Worm (Caenorhabditis elegans) whole organism, young adult: ENCODE data around the gene W08G11.1.
"Not testable (repeated sequence)": the region's sequence is repeated elsewhere in the genome, so short reads cannot be mapped to it uniquely, and the experiment has no call there.

Experiments
- B0261.1 ChIP-seq: sonication (generic microtip); optimal IDR thresholded peaks from 2 replicates; lab custom pipeline; 2016; ENCODE audit warnings: mild to moderate bottlenecking, missing genetic modification characterization, moderate library complexity, missing compliant biosample characterization
- D2030.7 ChIP-seq: fragments of 200-800 bp; sonication (Bioruptor generic); IDR thresholded peaks from 2 replicates; pipeline ENCODE4 v1.3.6; 2022; ENCODE audit warnings: missing genetic modification reagents, missing genetic modification characterization, missing compliant biosample characterization
- F49E8.2 ChIP-seq: sonication (generic microtip); optimal IDR thresholded peaks from 3 replicates; lab custom pipeline; 2017; ENCODE audit warnings: missing genetic modification characterization, mild to moderate bottlenecking, missing compliant biosample characterization, antibody characterized with exemption, moderate library complexity; ENCODE audit not compliant: insufficient read depth
- F52B5.7 ChIP-seq: sonication (generic microtip); optimal IDR thresholded peaks from 2 replicates; lab custom pipeline; 2016; ENCODE audit warnings: mild to moderate bottlenecking, missing genetic modification characterization, missing compliant biosample characterization
- T07F8.4 ChIP-seq: sonication (generic microtip); optimal IDR thresholded peaks from 2 replicates; lab custom pipeline; 2016; ENCODE audit warnings: mild to moderate bottlenecking, missing genetic modification characterization, moderate library complexity, missing compliant biosample characterization
- T26A5.8 ChIP-seq: sonication (generic microtip); optimal IDR thresholded peaks from 2 replicates; lab custom pipeline; 2016; ENCODE audit warnings: missing genetic modification characterization, missing compliant biosample characterization
- attf-6 ChIP-seq: fragments of 200-800 bp; sonication (Bioruptor generic); IDR thresholded peaks from 2 replicates; pipeline ENCODE4 v1.3.6; 2022; ENCODE audit warnings: missing genetic modification reagents, missing genetic modification characterization, missing compliant biosample characterization
- bed-2 ChIP-seq: fragments of 200-800 bp; sonication (Bioruptor generic); IDR thresholded peaks from 2 replicates; pipeline ENCODE4 v1.3.6; 2022; ENCODE audit warnings: missing genetic modification reagents, missing genetic modification characterization, missing compliant biosample characterization
- cebp-2 ChIP-seq: fragments of 200-800 bp; sonication (Bioruptor generic); IDR thresholded peaks from 2 replicates; pipeline ENCODE4 v1.3.6; 2022; ENCODE audit warnings: missing genetic modification characterization, missing compliant biosample characterization
- die-1 ChIP-seq: sonication (generic microtip); optimal IDR thresholded peaks from 2 replicates; lab custom pipeline; 2016; ENCODE audit warnings: missing genotype, mild to moderate bottlenecking, missing genetic modification characterization, missing compliant biosample characterization
- dox-1 ChIP-seq: fragments of 200-800 bp; sonication (Bioruptor generic); IDR thresholded peaks from 2 replicates; pipeline ENCODE4 v1.3.6; 2022; ENCODE audit warnings: missing genetic modification reagents, missing genetic modification characterization, missing compliant biosample characterization
- dpff-1 ChIP-seq: sonication (generic microtip); optimal IDR thresholded peaks from 2 replicates; lab custom pipeline; 2017; ENCODE audit warnings: mild to moderate bottlenecking, missing genetic modification characterization, missing compliant biosample characterization
- egl-44 ChIP-seq: fragments of 200-800 bp; sonication (Bioruptor generic); IDR thresholded peaks from 2 replicates; pipeline ENCODE4 v1.3.6; 2022; ENCODE audit warnings: missing genetic modification reagents, missing genetic modification characterization, missing compliant biosample characterization
- egrh-3 ChIP-seq: fragments of 200-800 bp; sonication (Bioruptor generic); IDR thresholded peaks from 2 replicates; pipeline ENCODE4 v1.3.6; 2022; ENCODE audit warnings: missing genetic modification reagents, missing genetic modification characterization, missing compliant biosample characterization
- hmg-1.2 ChIP-seq: fragments of 200-800 bp; sonication (Bioruptor generic); IDR thresholded peaks from 2 replicates; pipeline ENCODE4 v1.3.6; 2022; ENCODE audit warnings: missing genetic modification reagents, missing genetic modification characterization, missing compliant biosample characterization
- hsf-1 ChIP-seq: fragments of 200-800 bp; sonication (Bioruptor generic); IDR thresholded peaks from 2 replicates; pipeline ENCODE4 v1.3.6; 2022; ENCODE audit warnings: missing genetic modification reagents, missing genetic modification characterization, missing compliant biosample characterization
- lin-26 ChIP-seq: fragments of 200-800 bp; sonication (Bioruptor generic); IDR thresholded peaks from 2 replicates; pipeline ENCODE4 v1.3.6; 2022; ENCODE audit warnings: missing genetic modification reagents, missing genetic modification characterization, missing compliant biosample characterization
- madf-10 ChIP-seq: sonication (generic microtip); optimal IDR thresholded peaks from 2 replicates; lab custom pipeline; 2016; ENCODE audit warnings: mild to moderate bottlenecking, missing genetic modification characterization, missing compliant biosample characterization
- madf-3 ChIP-seq: fragments of 200-800 bp; sonication (Bioruptor generic); IDR thresholded peaks from 2 replicates; pipeline ENCODE4 v1.3.6; 2022; ENCODE audit warnings: missing genetic modification reagents, missing genetic modification characterization, missing compliant biosample characterization
- mcd-1 ChIP-seq: fragments of 200-800 bp; sonication (Bioruptor generic); IDR thresholded peaks from 2 replicates; pipeline ENCODE4 v1.3.6; 2022; ENCODE audit warnings: missing genetic modification reagents, missing genetic modification characterization, missing compliant biosample characterization
- nfyb-1 ChIP-seq: fragments of 200-800 bp; sonication (Bioruptor generic); IDR thresholded peaks from 2 replicates; pipeline ENCODE4 v1.3.6; 2022; ENCODE audit warnings: missing genetic modification reagents, missing genetic modification characterization, missing compliant biosample characterization
- nhr-80 ChIP-seq: sonication (generic microtip); optimal IDR thresholded peaks from 2 replicates; lab custom pipeline; 2016; ENCODE audit warnings: missing genetic modification characterization, missing compliant biosample characterization
- nhr-90 ChIP-seq: sonication (generic microtip); optimal IDR thresholded peaks from 2 replicates; lab custom pipeline; 2016; ENCODE audit warnings: missing genotype, mild to moderate bottlenecking, missing genetic modification characterization, missing compliant biosample characterization
- pbrm-1 ChIP-seq: fragments of 200-800 bp; sonication (Bioruptor generic); IDR thresholded peaks from 2 replicates; pipeline ENCODE4 v1.3.6; 2022; ENCODE audit warnings: missing genetic modification reagents, missing genetic modification characterization, missing compliant biosample characterization
- rpc-1 ChIP-seq, 2 experiments: fragments of 150-350 bp in 1 of 2; sonication (generic microtip) in 1 of 2; optimal IDR thresholded peaks; 2 replicates each; lab custom pipeline; 2014 to 2018; ENCODE audit warnings: missing biosample characterization in 1 of 2, missing genetic modification characterization in 1 of 2, missing genetic modification reagents in 1 of 2, missing genotype in 1 of 2
- snpc-4 ChIP-seq, 5 experiments: fragments of 150-350 bp in 1 of 5; sonication (generic microtip) in 4 of 5; optimal IDR thresholded peaks; 2 replicates each; lab custom pipeline; 2014 to 2018; ENCODE audit warnings: missing genetic modification characterization in 5 of 5, missing biosample characterization in 3 of 5, antibody characterized with exemption in 2 of 5, mild to moderate bottlenecking in 2 of 5, missing compliant biosample characterization in 2 of 5, missing genotype in 2 of 5, moderate library complexity in 2 of 5, missing genetic modification reagents in 1 of 5
- tbp1 ChIP-seq: fragments of 200-800 bp; sonication (Bioruptor generic); optimal IDR thresholded peaks from 2 replicates; lab custom pipeline; 2018; ENCODE audit warnings: mild to moderate bottlenecking, missing genetic modification characterization, missing compliant biosample characterization
- tbx-9 ChIP-seq: sonication (generic microtip); optimal IDR thresholded peaks from 2 replicates; lab custom pipeline; 2016; ENCODE audit warnings: borderline replicate concordance, missing genetic modification characterization, inconsistent platforms, missing compliant biosample characterization
- zim-3 ChIP-seq: sonication (generic microtip); optimal IDR thresholded peaks from 2 replicates; lab custom pipeline; 2017; ENCODE audit warnings: mild to moderate bottlenecking, missing genetic modification characterization, moderate library complexity, missing compliant biosample characterization
- ztf-18 ChIP-seq: sonication (generic microtip); optimal IDR thresholded peaks from 2 replicates; lab custom pipeline; 2016; ENCODE audit warnings: missing genotype, mild to moderate bottlenecking, missing genetic modification characterization, missing compliant biosample characterization
- ztf-25 ChIP-seq: fragments of 200-800 bp; sonication (Bioruptor generic); IDR thresholded peaks from 2 replicates; pipeline ENCODE4 v1.3.6; 2022; ENCODE audit warnings: missing genetic modification reagents, missing genetic modification characterization, missing compliant biosample characterization

The W08G11.1 gene

DNA sequence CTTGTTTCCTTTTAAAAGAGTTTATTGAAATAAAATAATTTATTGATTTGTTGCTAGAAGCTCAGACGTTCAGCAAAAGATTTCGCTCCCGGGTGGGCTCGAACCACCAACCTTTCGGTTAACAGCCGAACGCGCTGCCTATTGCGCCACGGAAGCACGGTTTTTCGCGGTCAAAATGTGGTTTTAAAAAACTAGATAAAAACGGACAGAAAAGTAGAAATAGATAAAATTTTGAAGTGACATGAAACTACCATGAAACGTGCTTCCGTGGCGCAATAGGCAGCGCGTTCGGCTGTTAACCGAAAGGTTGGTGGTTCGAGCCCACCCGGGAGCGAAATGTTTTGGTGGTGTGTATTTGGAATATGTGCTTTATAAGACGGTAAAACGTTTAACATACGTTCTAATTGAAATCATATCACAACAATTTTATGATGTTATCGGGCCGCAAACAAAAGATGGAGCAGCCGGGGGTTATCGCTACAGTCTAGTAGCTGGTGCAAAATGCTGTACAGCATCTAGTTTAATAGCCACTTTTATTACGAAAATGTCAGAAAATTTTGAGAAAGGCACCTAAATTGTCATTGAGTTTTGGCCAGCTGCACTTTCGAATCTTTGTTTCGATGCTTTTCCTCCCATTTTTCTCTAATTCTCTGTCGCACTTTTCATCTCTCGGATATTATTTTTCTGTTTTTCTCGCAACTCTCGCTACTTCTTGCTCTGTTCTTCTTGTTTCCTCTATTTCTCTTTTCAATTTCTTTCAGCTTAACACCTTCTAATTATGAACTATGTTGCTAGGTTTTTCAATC, 8.4 kb upstream of the W08G11.1 start, which contains the start of gene slc-9B.2 (continued):
- peak; percentile 76; the same call in 1 of the 2 replicates for TF ChIP-seq attf-6 (GFP tag; lab: Robert Waterston, UW)
- TF ChIP-seq egl-44 (GFP tag; lab: Robert Waterston, UW) = 0 out of 2 replicates have a peak, but pooled peaks have one; percentile 31

DNA sequence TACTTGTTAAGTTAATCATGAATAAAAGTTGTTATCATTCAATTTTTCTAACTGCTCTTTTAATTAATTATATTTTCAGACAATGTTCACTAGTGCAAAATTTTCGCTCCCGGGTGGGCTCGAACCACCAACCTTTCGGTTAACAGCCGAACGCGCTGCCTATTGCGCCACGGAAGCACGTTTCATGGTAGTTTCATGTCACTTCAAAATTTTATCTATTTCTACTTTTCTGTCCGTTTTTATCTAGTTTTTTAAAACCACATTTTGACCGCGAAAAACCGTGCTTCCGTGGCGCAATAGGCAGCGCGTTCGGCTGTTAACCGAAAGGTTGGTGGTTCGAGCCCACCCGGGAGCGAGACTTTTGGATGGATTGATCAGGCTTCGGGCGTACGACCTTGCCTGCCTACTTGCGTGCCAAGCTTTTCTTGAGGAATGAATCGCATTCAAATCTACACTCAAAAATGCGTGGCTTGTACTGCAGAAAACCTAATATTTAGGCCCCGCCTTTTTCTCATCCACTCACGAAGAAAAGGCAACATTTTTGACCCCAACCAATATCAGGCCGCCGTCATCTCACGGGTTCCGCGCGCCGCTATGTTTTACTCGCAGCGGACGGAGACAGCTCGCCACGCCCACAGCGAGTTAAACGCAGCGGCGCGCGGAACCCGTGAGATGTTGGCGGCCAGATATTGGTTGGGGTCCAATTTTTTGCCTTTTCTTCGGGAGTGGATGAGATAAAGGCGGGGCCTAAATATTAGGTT, 5.2 kb upstream of the W08G11.1 start:
- TF ChIP-seq pbrm-1 = 0 out of 2 replicates have a peak, but pooled peaks have one; percentile 43
- TF ChIP-seq B0261.1 (tag; lab: Kevin White, UChicago) = peak; percentile 67
- TF ChIP-seq egrh-3 = 0 out of 2 replicates have a peak, but pooled peaks have one; percentile 17
- 0 out of 2 replicates have a peak, but pooled peaks have one; percentile 64 for TF ChIP-seq cebp-2
- TF ChIP-seq nhr-90 (tag; lab: Kevin White, UChicago) = peak; percentile 10
- 0 out of 2 replicates have a peak, but pooled peaks have one; percentile 35 for TF ChIP-seq dox-1 (GFP tag; lab: Robert Waterston, UW)
- TF ChIP-seq D2030.7 = 0 out of 2 replicates have a peak, but pooled peaks have one; percentile 34
- TF ChIP-seq rpc-1 (optimal IDR thresholded peaks at IDR 0.05; lab: Kevin White, UChicago) = peak; percentile 54
- TF ChIP-seq rpc-1 (tag; optimal IDR thresholded peaks at IDR 0.05; lab: Kevin White, UChicago) = peak; percentile 72
- TF ChIP-seq mcd-1 (GFP tag; lab: Robert Waterston, UW) = 0 out of 2 replicates have a peak, but pooled peaks have one; percentile 40
- TF ChIP-seq ztf-18 (tag; lab: Kevin White, UChicago) = peak; percentile 34
- TF ChIP-seq hsf-1 (GFP tag; lab: Robert Waterston, UW) = 0 out of 2 replicates have a peak, but pooled peaks have one; percentile 12
- TF ChIP-seq F49E8.2 = peak; percentile 0
- not testable (repeated sequence) for TF ChIP-seq snpc-4 (GFP tag; optimal IDR thresholded peaks at IDR 0.05; lab: Kevin White, UChicago)
- TF ChIP-seq snpc-4 (tag; optimal IDR thresholded peaks at IDR 0.05; lab: Kevin White, UChicago) = peak in 2 of 4 experiments; percentile 77 to 81
- TF ChIP-seq lin-26 (GFP tag; lab: Robert Waterston, UW) = peak; percentile 36; the same call in 1 of the 2 replicates
- TF ChIP-seq hmg-1.2 (GFP tag; lab: Robert Waterston, UW) = peak; percentile 33; the same call in 1 of the 2 replicates
- peak; percentile 82 for TF ChIP-seq tbp1 (GFP tag; lab: Kevin White, UChicago)
- 0 out of 2 replicates have a peak, but pooled peaks have one; percentile 2 for TF ChIP-seq ztf-25 (GFP tag; lab: Robert Waterston, UW)
- TF ChIP-seq madf-10 (tag; lab: Kevin White, UChicago) = peak; percentile 10
- TF ChIP-seq die-1 = peak; percentile 13

DNA sequence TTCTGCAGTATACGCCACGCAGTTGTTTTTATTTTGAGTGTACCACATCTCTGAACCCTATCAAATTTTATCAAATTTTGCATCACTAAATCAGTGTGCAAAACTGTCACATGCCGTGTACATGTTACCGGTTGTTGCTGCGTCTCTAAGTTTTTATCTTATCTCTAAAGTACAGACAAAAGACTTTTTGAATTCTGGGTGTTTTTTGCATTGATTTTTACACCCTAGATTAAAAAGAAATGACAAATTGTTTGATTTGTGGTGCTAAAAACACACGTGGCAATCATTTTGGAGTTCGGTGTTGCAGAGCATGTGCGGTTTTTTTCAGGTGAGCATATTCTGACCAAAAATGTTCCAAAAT, 4.6 kb upstream of the W08G11.1 start, which contains the start of gene nhr-193:
nhr-193 (plus strand) TSS at position 51 of the 361 bp plus-strand sequence.
- TF ChIP-seq nhr-80 (tag; lab: Kevin White, UChicago) (peak; percentile 24), T07F8.4 (tag; lab: Kevin White, UChicago) (no peak)

DNA sequence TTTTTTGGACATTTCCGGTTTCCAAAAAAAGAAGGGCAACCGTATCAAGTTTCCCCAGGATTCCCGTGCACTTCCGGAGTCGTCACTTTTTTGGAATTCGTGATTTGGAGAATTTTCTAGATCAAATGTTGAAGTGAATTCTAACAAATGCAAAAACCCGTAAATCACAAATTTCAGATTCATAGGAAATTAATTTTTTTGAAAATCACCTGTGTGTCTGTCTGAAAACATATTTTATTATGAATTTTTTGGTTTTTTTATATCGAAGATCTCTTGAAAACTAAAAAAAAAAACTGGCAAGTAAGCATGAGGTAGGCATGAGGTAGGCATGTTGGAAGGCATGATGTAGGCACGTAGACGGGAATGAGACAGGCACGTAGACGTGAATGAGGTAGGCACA, 3.2 kb downstream of the W08G11.1 start:
- TF ChIP-seq T26A5.8 = no peak
- TF ChIP-seq tbx-9 = no peak
- no peak for TF ChIP-seq zim-3 (tag; lab: Kevin White, UChicago)
- no peak for TF ChIP-seq nfyb-1 (GFP tag; lab: Robert Waterston, UW)
- no peak for TF ChIP-seq cebp-2
- no peak for TF ChIP-seq rpc-1 (optimal IDR thresholded peaks at IDR 0.05; lab: Kevin White, UChicago)
- TF ChIP-seq rpc-1 (tag; optimal IDR thresholded peaks at IDR 0.05; lab: Kevin White, UChicago) = no peak
- no peak for TF ChIP-seq madf-3 (GFP tag; lab: Robert Waterston, UW)
- no peak for TF ChIP-seq hsf-1 (GFP tag; lab: Robert Waterston, UW)
- no peak for TF ChIP-seq nhr-80 (tag; lab: Kevin White, UChicago)
- no peak for TF ChIP-seq F52B5.7 (tag; lab: Kevin White, UChicago)
- TF ChIP-seq mcd-1 (GFP tag; lab: Robert Waterston, UW) = no peak
- no peak for TF ChIP-seq dpff-1 (tag; lab: Kevin White, UChicago)
- TF ChIP-seq bed-2 (GFP tag; lab: Robert Waterston, UW) = no peak
